Worm (Caenorhabditis elegans) whole organism, dauer: ENCODE data around the gene T02H6.6.

Source experiments
- unc-62 ChIP-seq: sonication (generic microtip); optimal IDR thresholded peaks from 2 replicates; lab custom pipeline; 2017; ENCODE audit warnings: missing biosample characterization, missing genetic modification reagents, missing genetic modification characterization

The T02H6.6 gene

DNA sequence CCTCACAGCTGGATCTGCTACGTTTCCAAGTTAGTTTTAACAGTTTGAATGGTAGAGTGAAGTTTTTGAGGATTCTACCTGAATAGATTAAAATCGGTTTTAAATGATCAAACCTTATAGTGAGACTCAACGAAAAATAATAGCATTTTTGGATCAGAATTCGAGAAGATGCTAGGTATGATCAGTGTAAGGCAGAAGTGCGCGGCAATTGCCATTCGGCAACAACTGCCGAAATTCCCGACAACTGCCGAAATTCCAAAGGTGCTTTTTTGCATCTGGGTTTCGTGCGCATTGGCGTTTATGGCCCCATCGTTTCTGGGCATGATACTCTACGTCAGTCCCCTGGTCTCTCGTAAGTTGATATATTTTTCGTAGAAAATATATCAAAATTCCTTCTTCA is at the start of gene T02H6.6:
T02H6.6 (plus strand) TSS at position 301 of the 400 bp plus-strand sequence.
- no peak for TF ChIP-seq unc-62

DNA sequence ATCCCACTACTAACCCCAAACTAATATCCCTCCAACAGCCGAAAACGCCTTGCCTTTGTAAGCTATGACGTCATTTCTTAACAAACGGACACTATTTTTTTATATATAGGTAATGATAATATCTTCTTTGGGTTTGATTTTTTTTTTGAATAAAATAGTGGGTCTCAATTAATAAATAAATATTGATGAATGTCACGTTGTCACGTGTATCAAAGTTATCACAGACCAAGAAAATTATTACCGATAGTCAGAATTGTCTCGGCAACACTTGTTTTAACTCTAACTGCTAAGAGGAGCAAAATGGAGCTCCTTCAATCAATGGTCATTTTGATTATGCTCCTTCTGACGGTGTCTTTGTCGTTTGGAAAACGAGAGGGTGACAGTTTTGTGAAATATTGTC is 49.6 kb upstream of the T02H6.6 start, which contains the start of gene T04B8.1:
T04B8.1 (plus strand) TSS at position 301 of the 400 bp plus-strand sequence.
- TF ChIP-seq unc-62, result no peak

DNA sequence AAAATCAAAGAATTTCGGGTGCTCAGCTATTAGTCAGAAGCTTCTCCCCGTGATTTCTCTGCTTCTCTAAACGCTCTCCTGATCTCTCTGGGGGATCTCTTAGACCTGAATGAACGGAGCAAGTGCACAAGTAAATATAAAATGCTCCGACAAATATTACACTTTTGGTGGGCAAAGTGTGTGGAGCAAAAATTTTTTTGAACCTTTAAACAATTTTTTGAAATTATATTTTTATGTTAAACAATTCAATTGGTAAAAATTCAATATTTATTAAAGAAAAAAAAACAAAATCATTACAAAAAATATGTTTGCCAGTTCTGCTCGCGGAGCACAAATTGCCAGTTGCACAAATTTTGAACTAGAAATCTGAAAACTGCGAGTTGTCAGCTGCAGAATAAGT is 44.1 kb upstream of the T02H6.6 start, which contains the start of gene K07E8.6:
K07E8.6 (minus strand) TSS at position 101 of the 400 bp plus-strand sequence.
- no peak for TF ChIP-seq unc-62

DNA sequence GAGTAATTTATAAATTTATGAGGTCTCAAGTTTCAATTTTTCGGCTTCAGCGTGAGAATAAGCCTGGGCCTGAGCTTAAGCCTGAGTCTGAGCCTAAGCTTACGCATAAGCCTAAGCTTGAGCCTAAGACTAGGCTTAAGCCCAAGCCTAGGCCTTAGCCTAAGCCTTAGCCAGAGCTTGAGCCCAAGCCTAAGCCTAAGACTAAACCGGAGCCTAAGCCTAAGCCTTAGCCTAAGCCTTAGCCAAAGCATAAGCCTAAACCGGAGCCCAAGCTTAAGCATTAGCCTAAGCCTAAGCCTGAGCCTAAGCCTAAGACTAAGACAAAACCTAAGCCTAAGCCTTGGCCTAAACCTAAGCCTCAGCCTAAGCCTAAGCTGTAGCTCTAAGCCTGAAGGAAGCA is 39.8 kb upstream of the T02H6.6 start:
- no peak for TF ChIP-seq unc-62

DNA sequence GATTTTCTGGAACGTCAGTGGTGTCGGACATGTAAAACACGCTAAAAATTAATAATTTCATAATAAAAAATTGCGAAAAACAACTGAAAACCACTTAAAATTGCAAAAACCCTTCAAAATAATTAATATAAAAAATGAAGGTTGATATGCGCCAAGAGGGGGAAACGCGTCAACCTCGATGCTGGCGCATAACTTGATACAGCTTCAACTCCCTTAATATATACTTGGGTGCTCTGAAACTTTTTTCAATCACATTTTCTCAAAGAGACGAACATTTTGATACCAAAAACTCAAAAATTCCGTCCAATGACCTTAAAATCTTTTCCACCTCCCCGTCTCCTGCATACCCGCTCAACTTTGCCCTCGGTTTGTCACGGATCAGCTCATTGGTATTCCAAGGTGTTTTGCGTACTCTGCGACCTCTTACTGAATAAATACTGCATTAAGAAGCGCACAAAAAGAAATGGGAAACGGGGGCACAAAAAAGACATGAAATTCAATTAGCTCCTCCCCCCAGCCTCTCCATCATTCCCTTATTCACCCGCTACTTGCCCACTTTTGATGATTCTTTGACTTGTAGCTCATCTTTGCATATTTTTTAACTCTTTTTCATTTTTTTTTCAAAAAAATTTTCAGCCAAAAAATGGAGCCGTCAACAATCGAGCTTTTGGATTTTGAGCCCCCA is 33.1 kb upstream of the T02H6.6 start, which contains the start of the genes K07E8.7 and frpr-14:
K07E8.7 (minus strand) TSS at position 47 of the 685 bp plus-strand sequence.
frpr-14 (plus strand) TSS at position 635 of the 685 bp plus-strand sequence.
- TF ChIP-seq unc-62, result no peak

DNA sequence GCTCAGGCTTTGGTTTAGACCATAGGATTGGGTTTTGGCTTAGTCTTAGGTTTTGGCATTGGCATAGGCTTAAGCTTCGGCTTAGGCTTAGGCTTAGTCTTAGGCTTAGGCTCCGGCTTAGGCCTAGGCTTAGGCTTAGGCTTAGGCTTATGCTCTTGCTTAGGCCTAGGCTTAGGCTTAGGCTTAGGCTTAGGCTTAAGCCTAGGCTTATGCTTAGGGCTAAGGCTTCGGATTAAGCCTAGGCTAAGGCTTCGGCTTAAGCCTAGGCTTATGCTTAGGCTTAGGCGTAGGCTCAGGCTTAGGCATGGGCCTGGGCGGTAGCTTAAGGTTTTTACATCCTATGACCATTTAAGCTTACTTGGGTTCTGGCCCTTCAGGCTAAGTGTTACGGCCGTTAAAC is 32.2 kb upstream of the T02H6.6 start:
- TF ChIP-seq unc-62, result no peak

DNA sequence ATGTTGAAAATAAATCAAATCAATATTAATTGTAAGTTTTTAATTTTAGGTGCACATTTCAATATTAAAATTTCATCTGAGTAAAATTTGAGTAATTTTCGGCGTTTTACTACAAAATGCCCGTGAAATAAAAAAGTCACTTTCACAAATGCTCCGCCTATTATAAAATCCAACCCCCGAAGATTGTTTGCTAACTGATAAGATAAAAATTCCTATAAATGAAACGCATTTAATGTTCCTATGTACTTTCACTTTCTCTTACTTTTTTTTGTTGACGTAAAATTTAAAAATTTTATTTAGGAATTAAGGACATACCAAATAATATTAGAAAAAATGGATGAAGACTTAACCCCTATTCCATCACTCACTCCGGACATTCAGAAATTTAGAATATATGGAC is 25.2 kb upstream of the T02H6.6 start, which contains the start of gene sdz-24:
sdz-24 (plus strand) TSS at position 301 of the 400 bp plus-strand sequence.
- TF ChIP-seq unc-62, result no peak

DNA sequence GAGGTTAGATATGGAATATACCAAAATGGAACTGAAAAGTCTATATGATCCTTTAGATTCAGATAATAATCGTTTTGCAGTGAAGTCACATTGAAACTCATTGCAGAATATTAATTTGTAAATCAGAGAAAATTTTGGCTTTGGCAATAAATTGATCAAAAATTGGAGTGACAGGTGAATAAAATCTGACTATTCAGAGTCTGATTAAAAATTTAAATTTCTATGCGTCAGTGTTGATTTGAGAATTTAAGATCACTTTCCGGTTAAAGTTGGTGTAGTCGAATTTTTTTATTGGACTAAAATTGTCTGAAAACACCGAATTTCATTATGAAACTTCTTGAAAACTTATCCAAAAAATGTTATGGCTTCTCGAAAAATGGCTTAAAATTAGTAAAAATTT is 21.9 kb upstream of the T02H6.6 start, which contains the start of gene sri-45:
sri-45 (minus strand) TSS at position 101 of the 400 bp plus-strand sequence.
- TF ChIP-seq unc-62, result no peak

DNA sequence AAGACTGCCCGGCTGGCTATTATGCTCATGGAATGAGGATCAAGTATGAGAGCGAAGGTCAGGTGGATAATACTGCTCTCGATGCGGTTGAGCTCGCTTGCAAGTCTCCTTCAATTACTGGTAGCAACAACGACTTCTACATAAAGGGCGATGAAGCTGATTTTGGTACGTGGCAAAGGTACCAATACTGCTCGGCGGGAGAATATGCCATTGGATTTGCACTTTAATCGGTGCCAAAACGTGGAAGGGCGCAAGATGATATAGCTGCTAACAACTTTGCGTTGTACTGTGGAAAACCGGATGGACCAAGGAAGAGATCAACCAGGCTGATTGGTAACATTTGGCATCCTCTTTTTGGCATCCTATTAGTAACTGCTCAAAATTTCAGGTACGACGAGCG is 15.7 kb upstream of the T02H6.6 start:
- no peak for TF ChIP-seq unc-62

DNA sequence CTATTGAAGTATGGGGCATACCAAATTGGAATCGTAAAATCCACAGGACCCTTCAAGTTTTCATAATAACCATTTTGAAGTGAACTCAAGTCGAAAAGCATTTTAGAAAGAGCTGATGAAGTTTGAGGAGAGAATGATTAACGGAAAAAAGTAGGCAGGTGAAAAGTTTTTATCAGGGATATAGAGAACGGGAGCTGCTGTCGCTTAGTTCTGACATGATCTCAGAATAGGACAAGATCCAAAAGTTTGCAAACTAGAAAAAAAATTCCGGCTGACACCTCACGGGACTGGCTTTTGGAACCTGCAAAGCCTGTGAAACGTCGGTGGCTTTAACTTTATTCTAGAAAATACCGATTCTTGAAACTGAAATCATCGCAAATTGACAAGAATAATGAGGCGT is 12.5 kb upstream of the T02H6.6 start, which contains the start of gene sri-46:
sri-46 (minus strand) TSS at position 101 of the 400 bp plus-strand sequence.
- no peak for TF ChIP-seq unc-62

DNA sequence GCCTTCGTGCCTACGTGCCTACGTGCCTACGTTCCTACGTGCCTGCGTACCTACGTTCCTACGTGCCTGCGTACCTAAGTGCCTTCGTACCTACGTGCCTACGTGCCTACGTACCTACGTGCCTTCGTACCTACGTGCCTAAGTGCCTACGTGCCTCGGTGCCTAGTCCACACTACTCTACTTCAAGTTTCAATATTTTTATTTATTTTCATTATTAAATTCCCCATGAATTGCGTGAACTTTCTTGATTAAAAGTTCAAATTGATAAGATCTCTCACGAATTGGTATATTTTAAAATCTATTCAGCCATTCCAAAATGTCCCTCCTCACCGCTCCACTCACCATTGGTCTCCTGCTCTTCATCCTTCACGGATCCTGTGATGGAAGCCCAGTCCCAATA is 9.5 kb upstream of the T02H6.6 start, which contains the start of gene Y39F10C.3:
Y39F10C.3 (plus strand) TSS at position 301 of the 400 bp plus-strand sequence.
- TF ChIP-seq unc-62, result no peak

DNA sequence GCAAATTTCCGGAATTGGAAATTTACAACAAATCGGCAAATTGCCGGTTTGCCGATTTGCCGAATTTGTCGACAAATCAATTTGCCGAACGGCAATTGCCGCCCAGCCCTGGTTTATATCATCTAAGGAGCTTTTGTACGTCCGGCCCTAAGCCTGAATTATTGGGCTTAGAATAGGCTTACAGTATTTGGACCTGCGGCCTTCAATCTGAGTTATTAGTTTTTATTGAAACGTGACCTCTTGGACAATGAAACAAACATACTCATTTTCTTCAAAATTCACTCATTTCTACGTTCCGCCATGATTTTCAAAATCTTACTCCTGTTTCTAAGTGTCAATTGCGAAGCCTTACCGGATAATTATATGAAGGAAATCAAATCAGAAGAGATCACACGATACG is 8.3 kb upstream of the T02H6.6 start, which contains the start of gene Y39F10C.1:
Y39F10C.1 (plus strand) TSS at position 301 of the 400 bp plus-strand sequence.
- TF ChIP-seq unc-62, result no peak

DNA sequence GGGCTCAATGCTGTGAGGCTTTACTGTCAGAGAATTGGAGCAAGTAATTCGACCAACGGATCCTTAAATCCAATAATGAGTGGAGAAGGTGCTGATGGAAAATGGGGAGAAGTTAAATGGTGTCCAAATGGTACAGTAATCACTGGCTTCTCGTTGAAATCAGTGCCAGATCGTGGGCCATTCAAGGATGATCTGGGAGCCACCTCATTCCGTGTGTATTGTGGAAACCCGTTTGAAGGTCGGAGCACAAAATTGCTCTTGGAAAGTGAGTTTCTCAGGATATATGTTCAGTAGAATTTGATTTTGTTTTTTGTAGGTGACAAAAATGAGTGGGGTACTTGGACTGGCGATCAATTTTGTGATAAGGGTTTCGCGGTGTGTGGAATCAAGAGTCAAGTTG is 7.7 kb upstream of the T02H6.6 start:
- no peak for TF ChIP-seq unc-62

DNA sequence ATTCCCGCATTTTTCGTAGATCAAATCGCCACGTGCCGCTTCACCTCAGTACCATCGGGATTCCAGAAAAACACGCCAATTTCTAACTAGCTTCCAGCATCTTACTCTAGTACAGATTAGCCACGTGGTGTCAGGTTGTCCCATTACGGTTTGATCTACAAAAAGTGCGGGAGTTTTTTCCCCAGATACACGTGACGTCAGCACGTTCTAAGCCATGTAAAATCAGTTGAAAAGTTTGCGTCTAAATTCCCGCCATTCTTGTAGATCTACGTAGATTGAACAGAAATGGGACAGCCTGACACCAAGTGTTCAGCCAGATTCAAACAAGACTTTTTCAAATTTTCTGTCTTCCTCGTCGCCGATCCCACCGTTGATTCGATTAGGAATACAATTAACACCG is 5.0 kb upstream of the T02H6.6 start, which contains the start of gene T02H6.9:
T02H6.9 (plus strand) TSS at position 301 of the 400 bp plus-strand sequence.
- TF ChIP-seq unc-62, result no peak

DNA sequence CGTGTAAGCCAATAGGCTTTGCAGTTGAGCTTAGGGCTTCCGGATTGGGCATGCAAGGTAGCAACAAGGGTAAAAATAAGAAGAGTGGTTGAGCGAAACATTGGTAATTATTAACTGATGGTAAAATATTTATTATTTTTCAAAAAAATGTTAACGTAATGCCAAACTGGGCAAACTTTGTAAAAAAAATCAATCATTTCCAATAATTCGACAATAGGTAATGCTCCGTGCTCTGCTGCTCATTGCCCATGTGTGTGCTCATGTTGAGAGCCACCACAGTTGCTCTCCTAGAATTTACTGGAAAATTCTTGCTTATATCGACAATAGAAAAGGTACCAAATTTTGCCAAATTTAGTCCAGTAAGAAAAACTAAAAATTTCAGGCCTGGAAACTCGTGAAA is 3.0 kb upstream of the T02H6.6 start, which contains the start of the genes T02H6.10 and T02H6.8:
T02H6.10 (minus strand) TSS at position 101 of the 400 bp plus-strand sequence.
T02H6.8 (plus strand) TSS at position 221 of the 400 bp plus-strand sequence.
- no peak for TF ChIP-seq unc-62

DNA sequence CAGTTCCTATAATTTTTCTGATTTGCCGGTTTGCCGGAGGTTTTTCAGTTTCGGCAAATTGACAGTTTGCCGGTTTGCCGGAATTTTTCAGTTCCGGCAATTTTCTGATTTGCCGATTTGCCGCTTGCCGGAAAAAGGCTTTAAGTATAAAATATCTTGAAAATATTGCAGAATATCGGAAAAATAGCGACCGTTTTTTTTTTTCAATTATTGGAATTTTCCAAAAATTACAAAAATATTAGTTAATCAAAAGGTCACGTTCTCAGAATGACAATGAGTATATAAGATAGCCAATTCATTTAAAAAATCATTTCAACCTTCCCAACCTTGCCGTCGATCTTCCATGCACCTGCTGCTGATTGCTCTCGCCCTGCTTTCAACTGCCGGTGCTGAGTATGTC is 1.2 kb upstream of the T02H6.6 start, which contains the start of gene T02H6.7:
T02H6.7 (plus strand) TSS at position 301 of the 400 bp plus-strand sequence.
- TF ChIP-seq unc-62, result no peak

DNA sequence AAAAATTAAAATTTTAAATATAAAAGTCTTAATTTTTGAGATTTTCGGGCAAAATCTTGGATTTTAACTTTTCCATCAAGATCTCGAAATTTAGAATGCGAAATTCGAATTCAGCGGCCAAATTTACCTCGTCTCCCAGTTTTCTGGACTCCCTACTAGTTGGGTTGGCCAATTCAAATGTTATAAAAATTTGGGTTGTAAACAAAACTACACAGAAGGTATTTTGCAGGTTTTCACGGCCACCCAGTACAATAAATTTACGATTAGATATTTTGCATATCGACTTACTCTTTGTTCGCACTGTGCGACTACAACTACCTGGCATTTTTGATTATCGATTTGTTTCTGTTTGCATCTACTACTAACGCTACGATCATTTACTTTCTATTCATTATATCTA is 1.2 kb downstream of the T02H6.6 start, which contains the start of gene T02H6.5:
T02H6.5 (plus strand) TSS at position 301 of the 400 bp plus-strand sequence.
- TF ChIP-seq unc-62, result no peak
